Worm (Caenorhabditis elegans) whole organism, L1 larva: ENCODE results near the gene vrk-1.

Experiments
- ceh-88 ChIP-seq: fragments of 200-800 bp; sonication (Bioruptor generic); IDR thresholded peaks from 2 replicates; pipeline ENCODE4 v1.3.6; 2022; ENCODE audit warnings: missing genetic modification characterization, missing compliant biosample characterization
- dpl-1 ChIP-seq, 3 experiments: fragments of 150-350 bp in 2 of 3; sonication (generic microtip) in 1 of 3; optimal IDR thresholded peaks; 2 replicates each; lab custom pipeline; 2014 to 2017; ENCODE audit warnings: missing biosample characterization in 3 of 3, missing genetic modification characterization in 3 of 3, missing genetic modification reagents in 3 of 3
- lir-3 ChIP-seq: sonication (generic microtip); optimal IDR thresholded peaks from 2 replicates; lab custom pipeline; 2016; ENCODE audit warnings: mild to moderate bottlenecking, missing genetic modification characterization, moderate library complexity, missing compliant biosample characterization; ENCODE audit not compliant: poor library complexity
- mab-9 ChIP-seq: fragments of 200-800 bp; sonication (Bioruptor generic); IDR thresholded peaks from 2 replicates; pipeline ENCODE4 v1.3.6; 2022; ENCODE audit warnings: missing genetic modification reagents, missing genetic modification characterization, missing compliant biosample characterization
- skn-1 ChIP-seq: fragments of 150-350 bp; optimal IDR thresholded peaks from 2 replicates; lab custom pipeline; 2014; ENCODE audit warnings: missing biosample characterization, missing genetic modification characterization
- unc-62 ChIP-seq: fragments of 150-350 bp; optimal IDR thresholded peaks from 2 replicates; lab custom pipeline; 2014; ENCODE audit warnings: missing biosample characterization, missing genetic modification reagents, missing genetic modification characterization
- zag-1 ChIP-seq: fragments of 150-350 bp; optimal IDR thresholded peaks from 2 replicates; lab custom pipeline; 2014; ENCODE audit warnings: missing biosample characterization, missing genetic modification characterization

- TF ChIP-seq skn-1 (no peak), dpl-1 (GFP tag; optimal IDR thresholded peaks at IDR 0.05; lab: Kevin White, UChicago) (no peak), lir-3 (tag; lab: Kevin White, UChicago) (no peak), mab-9 (no peak), zag-1 (tag; lab: Kevin White, UChicago) (no peak), ceh-88 (GFP tag; lab: Robert Waterston, UW) (no peak), unc-62 (GFP tag; lab: Kevin White, UChicago) (no peak)
Measured at ce11 chrII:5969303-5969702, 47.5 kb downstream of the vrk-1 start, which contains the start of gene B0034.4.
